Fruit fly (Drosophila melanogaster): ENCODE measurements around the gene Pdp.

Pdp gene

dm6 chrX:7691947-7692739 is 42.3 kb downstream of the Pdp start (continued):
- TF ChIP-seq CG14860 (GFP tag; IDR thresholded peaks at IDR 0.05; ENCODE audit: partially characterized antibody), result no peak
- TF ChIP-seq chn (GFP tag; optimal IDR thresholded peaks at IDR 0.05), result peak; percentile 56
- peak; percentile 75 for TF ChIP-seq Dip3 (GFP tag; optimal IDR thresholded peaks at IDR 0.05)
- peak; percentile 85 for TF ChIP-seq CG17361 (GFP tag; IDR thresholded peaks at IDR 0.05)
- TF ChIP-seq Hr39 (optimal IDR thresholded peaks at IDR 0.05), result no peak
- TF ChIP-seq CG1024 (GFP tag; IDR thresholded peaks at IDR 0.05), result no peak
- no peak for TF ChIP-seq crol (GFP tag; IDR thresholded peaks at IDR 0.05)
- peak; percentile 48 for TF ChIP-seq CG1603 (tag; optimal IDR thresholded peaks at IDR 0.05)
- TF ChIP-seq btn (GFP tag; optimal IDR thresholded peaks at IDR 0.05), result no peak
- no peak for TF ChIP-seq CG14965 (GFP tag; optimal IDR thresholded peaks at IDR 0.05; ENCODE audit: borderline replicate concordance)
- TF ChIP-seq CoRest (tag; optimal IDR thresholded peaks at IDR 0.05), result peak; percentile 82
- TF ChIP-seq Pdp1 (GFP tag; optimal IDR thresholded peaks at IDR 0.05), result peak; percentile 47 to 63
- no peak for TF ChIP-seq Gug (GFP tag; IDR thresholded peaks at IDR 0.05)
- peak; percentile 52 for TF ChIP-seq CG15514 (GFP tag; optimal IDR thresholded peaks at IDR 0.05)
- no peak for TF ChIP-seq CG16813 (GFP tag; IDR thresholded peaks at IDR 0.05; ENCODE audit: partially characterized antibody)
- peak; percentile 0 for TF ChIP-seq tin (GFP tag; optimal IDR thresholded peaks at IDR 0.05)
- no peak for TF ChIP-seq croc (GFP tag; conservative IDR thresholded peaks at IDR 0.05)
- peak; percentile 37 for TF ChIP-seq CG5245 (GFP tag; optimal IDR thresholded peaks at IDR 0.05)
- peak; percentile 33 for TF ChIP-seq oc (tag; optimal IDR thresholded peaks at IDR 0.05)
- peak; percentile 41 for TF ChIP-seq Mad (GFP tag; optimal IDR thresholded peaks at IDR 0.05)
- TF ChIP-seq CG34376 (GFP tag; optimal IDR thresholded peaks at IDR 0.05), result no peak
- TF ChIP-seq CG8478 (optimal IDR thresholded peaks at IDR 0.05), result no peak
- TF ChIP-seq stwl (tag; optimal IDR thresholded peaks at IDR 0.05), result no peak
- TF ChIP-seq emc (GFP tag; optimal IDR thresholded peaks at IDR 0.05), result peak; percentile 63
- no peak for TF ChIP-seq CG6175 (GFP tag; IDR thresholded peaks at IDR 0.05)
- no peak for TF ChIP-seq Dp (GFP tag; optimal IDR thresholded peaks at IDR 0.05)
- peak; percentile 31 for TF ChIP-seq CG10274 (GFP tag; optimal IDR thresholded peaks at IDR 0.05)
- TF ChIP-seq eyg (GFP tag; optimal IDR thresholded peaks at IDR 0.05), result peak; percentile 56
- TF ChIP-seq CG31365 (tag; optimal IDR thresholded peaks at IDR 0.05), result no peak
- TF ChIP-seq CG11398 (GFP tag; optimal IDR thresholded peaks at IDR 0.05), result peak; percentile 43
- no peak for TF ChIP-seq otp (GFP tag; IDR thresholded peaks at IDR 0.05)
- no peak for TF ChIP-seq Lhr (GFP tag; optimal IDR thresholded peaks at IDR 0.05)
- TF ChIP-seq phol (tag; optimal IDR thresholded peaks at IDR 0.05), result peak; percentile 70
- no peak for TF ChIP-seq CG9876 (GFP tag; optimal IDR thresholded peaks at IDR 0.05)
- TF ChIP-seq ATbp (GFP tag; optimal IDR thresholded peaks at IDR 0.05), result peak; percentile 11
- TF ChIP-seq bigmax (GFP tag; optimal IDR thresholded peaks at IDR 0.05), result no peak
- TF ChIP-seq z (GFP tag; IDR thresholded peaks at IDR 0.05), result no peak
- TF ChIP-seq CTCF (GFP tag; optimal IDR thresholded peaks at IDR 0.05), result no peak
- TF ChIP-seq ac (GFP tag; optimal IDR thresholded peaks at IDR 0.05), result no peak
- no peak for TF ChIP-seq HLH4C (GFP tag; IDR thresholded peaks at IDR 0.05; ENCODE audit: partially characterized antibody)
- peak; percentile 53; the same call in 1 of the 2 replicates for TF ChIP-seq Oaz (GFP tag; IDR thresholded peaks at IDR 0.05)
- peak; percentile 47 for TF ChIP-seq nmo (GFP tag; optimal IDR thresholded peaks at IDR 0.05)
- TF ChIP-seq eve (GFP tag; optimal IDR thresholded peaks at IDR 0.05), result peak in 1 of 2 experiments; percentile 78
- peak; percentile 38 for TF ChIP-seq disco-r (GFP tag; optimal IDR thresholded peaks at IDR 0.05)
- TF ChIP-seq crc (GFP tag; optimal IDR thresholded peaks at IDR 0.05), result peak; percentile 17
- TF ChIP-seq prd (optimal IDR thresholded peaks at IDR 0.05), result no peak
- TF ChIP-seq prd (GFP tag; IDR thresholded peaks at IDR 0.05), result peak; percentile 67; the same call in 2 of the 3 replicates
- no peak for TF ChIP-seq hkb (optimal IDR thresholded peaks at IDR 0.05)
- peak; percentile 59 for TF ChIP-seq hkb (GFP tag; IDR thresholded peaks at IDR 0.05)
- TF ChIP-seq CG10366 (GFP tag; IDR thresholded peaks at IDR 0.05), result peak; percentile 39
- TF ChIP-seq tio (GFP tag; optimal IDR thresholded peaks at IDR 0.05), result peak; percentile 72
